Worm (Caenorhabditis elegans) whole organism, L1 larva: Measurements from ENCODE around the gene Y43E12A.2.
A peak's percentile ranks its signal among the peaks of the same experiment; 100 is the strongest.
"Not testable (repeated sequence)": the region's sequence is repeated elsewhere in the genome, so short reads cannot be mapped to it uniquely, and the experiment has no call there.

Source experiments
- F16B12.6 ChIP-seq: fragments of 150-350 bp; optimal IDR thresholded peaks from 2 replicates; lab custom pipeline; 2014; ENCODE audit warnings: missing biosample characterization, missing genetic modification characterization
- Y116A8C.19 ChIP-seq: sonication (generic microtip); optimal IDR thresholded peaks from 2 replicates; lab custom pipeline; 2016; ENCODE audit warnings: missing compliant biosample characterization, missing genetic modification characterization, borderline replicate concordance
- ama-1 ChIP-seq: fragments of 150-350 bp; optimal IDR thresholded peaks from 2 replicates; lab custom pipeline; 2014
- blmp-1 ChIP-seq: fragments of 150-350 bp; optimal IDR thresholded peaks from 2 replicates; lab custom pipeline; 2014; ENCODE audit warnings: missing biosample characterization, missing genetic modification characterization
- ceh-63 ChIP-seq: fragments of 200-800 bp; sonication (Bioruptor generic); optimal IDR thresholded peaks from 2 replicates; lab custom pipeline; 2018; ENCODE audit warnings: mild to moderate bottlenecking, missing genetic modification characterization, missing compliant biosample characterization
- ceh-82 ChIP-seq, 3 experiments: fragments of 150-350 bp in 1 of 3; sonication (generic microtip) in 2 of 3; optimal IDR thresholded peaks; 2 replicates each; lab custom pipeline; 2014 to 2017; ENCODE audit warnings: missing biosample characterization in 3 of 3, missing genetic modification characterization in 3 of 3
- ceh-90 ChIP-seq: sonication (generic microtip); optimal IDR thresholded peaks from 2 replicates; lab custom pipeline; 2016; ENCODE audit warnings: missing genetic modification characterization, missing compliant biosample characterization
- dsc-1 ChIP-seq: sonication (generic microtip); optimal IDR thresholded peaks from 2 replicates; lab custom pipeline; 2016; ENCODE audit warnings: mild to moderate bottlenecking, missing genetic modification characterization, missing compliant biosample characterization
- efl-1 ChIP-seq, 4 experiments: fragments of 150-350 bp; optimal IDR thresholded peaks in 3 of 4; peaks in 1 of 4; 1 replicate in 1 of 4; 2 replicates in 3 of 4; lab custom pipeline; 2014; ENCODE audit warnings: missing biosample characterization in 2 of 4, missing genetic modification characterization in 2 of 4, missing genetic modification reagents in 2 of 4
- ets-5 ChIP-seq: fragments of 200-800 bp; sonication (Bioruptor generic); IDR thresholded peaks from 2 replicates; pipeline ENCODE4 v1.3.6; 2022; ENCODE audit warnings: missing genetic modification characterization, missing compliant biosample characterization
- fos-1 ChIP-seq: fragments of 150-350 bp; optimal IDR thresholded peaks from 2 replicates; lab custom pipeline; 2014; ENCODE audit warnings: missing biosample characterization, missing genetic modification characterization
- grh-1 ChIP-seq: fragments of 200-800 bp; sonication (Bioruptor generic); IDR thresholded peaks from 2 replicates; pipeline ENCODE4 v1.3.6; 2022; ENCODE audit warnings: missing genetic modification reagents, missing genetic modification characterization, missing compliant biosample characterization
- irx-1 ChIP-seq: sonication (generic microtip); optimal IDR thresholded peaks from 2 replicates; lab custom pipeline; 2016; ENCODE audit warnings: missing genetic modification characterization, missing compliant biosample characterization
- isw-1 ChIP-seq: fragments of 200-800 bp; sonication (Bioruptor generic); IDR thresholded peaks from 2 replicates; pipeline ENCODE4 v1.3.6; 2022; ENCODE audit warnings: missing genetic modification characterization, missing compliant biosample characterization
- lin-13 ChIP-seq: fragments of 150-350 bp; optimal IDR thresholded peaks from 2 replicates; lab custom pipeline; 2014; ENCODE audit warnings: missing biosample characterization, missing genetic modification reagents, missing genetic modification characterization
- lin-14 ChIP-seq: fragments of 200-800 bp; sonication (Bioruptor generic); optimal IDR thresholded peaks from 2 replicates; lab custom pipeline; 2018; ENCODE audit warnings: mild to moderate bottlenecking, missing genetic modification characterization, moderate library complexity, missing compliant biosample characterization
- lin-15B ChIP-seq: fragments of 150-350 bp; sonication (generic microtip); optimal IDR thresholded peaks from 3 replicates; lab custom pipeline; 2014; ENCODE audit warnings: missing biosample characterization, missing genetic modification characterization
- lin-35 ChIP-seq, 2 experiments: fragments of 150-350 bp; optimal IDR thresholded peaks; 2 replicates each; lab custom pipeline; 2014; ENCODE audit warnings: missing biosample characterization in 2 of 2, missing genetic modification characterization in 2 of 2, missing genetic modification reagents in 2 of 2
- lin-39 ChIP-seq: fragments of 150-350 bp; optimal IDR thresholded peaks from 2 replicates; lab custom pipeline; 2014; ENCODE audit warnings: missing biosample characterization, missing genetic modification reagents, missing genetic modification characterization
- lsy-2 ChIP-seq, 2 experiments: fragments of 150-350 bp; optimal IDR thresholded peaks; 2 replicates each; lab custom pipeline; 2014; ENCODE audit warnings: missing biosample characterization in 2 of 2, missing genetic modification characterization in 2 of 2
- mef-2 ChIP-seq: fragments of 150-350 bp; optimal IDR thresholded peaks from 2 replicates; lab custom pipeline; 2014; ENCODE audit warnings: missing biosample characterization, missing genetic modification characterization
- mep-1 ChIP-seq: fragments of 150-350 bp; optimal IDR thresholded peaks from 2 replicates; lab custom pipeline; 2014; ENCODE audit warnings: missing biosample characterization, missing genetic modification characterization
- nhr-20 ChIP-seq: sonication (generic microtip); optimal IDR thresholded peaks from 2 replicates; lab custom pipeline; 2016; ENCODE audit warnings: mild to moderate bottlenecking, missing genetic modification characterization, missing compliant biosample characterization
- nhr-47 ChIP-seq: sonication (generic microtip); optimal IDR thresholded peaks from 2 replicates; lab custom pipeline; 2016; ENCODE audit warnings: mild to moderate bottlenecking, missing genetic modification characterization, moderate library complexity, missing compliant biosample characterization
- nhr-76 ChIP-seq: sonication (generic microtip); optimal IDR thresholded peaks from 2 replicates; lab custom pipeline; 2017; ENCODE audit warnings: missing biosample characterization, missing genetic modification characterization
- nhr-85 ChIP-seq: sonication (generic microtip); peaks from one replicate; lab custom pipeline; 2016; ENCODE audit warnings: missing genetic modification characterization, inconsistent platforms, missing compliant biosample characterization
- pax-3 ChIP-seq: fragments of 200-800 bp; sonication (Bioruptor generic); optimal IDR thresholded peaks from 2 replicates; lab custom pipeline; 2018; ENCODE audit warnings: mild to moderate bottlenecking, missing genetic modification characterization, moderate library complexity, missing compliant biosample characterization
- rnt-1 ChIP-seq: sonication (generic microtip); optimal IDR thresholded peaks from 2 replicates; lab custom pipeline; 2016; ENCODE audit warnings: mild to moderate bottlenecking, missing genetic modification characterization, moderate library complexity, missing compliant biosample characterization
- snpc-4 ChIP-seq: fragments of 150-350 bp; optimal IDR thresholded peaks from 2 replicates; lab custom pipeline; 2014; ENCODE audit warnings: missing biosample characterization, missing genetic modification characterization
- snu-23 ChIP-seq: sonication (generic microtip); optimal IDR thresholded peaks from 2 replicates; lab custom pipeline; 2016; ENCODE audit warnings: missing genetic modification characterization, missing compliant biosample characterization
- sup-37 ChIP-seq: fragments of 200-800 bp; sonication (Bioruptor generic); optimal IDR thresholded peaks from 2 replicates; lab custom pipeline; 2018; ENCODE audit warnings: mild to moderate bottlenecking, missing genetic modification characterization, missing compliant biosample characterization
- swsn-7 ChIP-seq: sonication (generic microtip); optimal IDR thresholded peaks from 2 replicates; lab custom pipeline; 2016; ENCODE audit warnings: missing genetic modification characterization, missing compliant biosample characterization
- unc-130 ChIP-seq: fragments of 150-350 bp; optimal IDR thresholded peaks from 2 replicates; lab custom pipeline; 2017; ENCODE audit warnings: missing biosample characterization, missing genetic modification characterization, inconsistent platforms
- unc-30 ChIP-seq: sonication (generic microtip); optimal IDR thresholded peaks from 2 replicates; lab custom pipeline; 2017; ENCODE audit warnings: missing biosample characterization, missing genetic modification characterization
- xbp-1 ChIP-seq: sonication (generic microtip); optimal IDR thresholded peaks from 2 replicates; lab custom pipeline; 2016; ENCODE audit warnings: missing genetic modification characterization, missing compliant biosample characterization

Gene Y43E12A.2

DNA sequence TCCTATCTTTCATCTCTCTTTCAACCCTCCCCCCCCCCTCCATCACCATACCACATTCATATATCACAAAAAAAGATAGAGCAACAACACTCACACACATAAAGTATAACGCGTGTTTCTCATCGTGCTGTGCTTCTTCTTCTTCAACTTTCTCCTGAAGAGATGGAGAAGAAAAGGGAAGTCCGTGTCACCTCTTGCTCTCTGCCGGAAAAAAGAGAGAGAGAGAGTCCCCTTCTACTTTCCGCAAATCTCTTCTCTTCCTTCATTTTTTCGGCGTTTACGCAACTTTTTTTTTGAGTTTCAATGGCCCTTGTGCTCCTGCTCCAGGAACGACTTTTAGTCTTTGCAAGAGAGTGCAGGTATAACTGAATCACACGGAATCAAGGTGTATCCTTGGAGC is 2.2 kb upstream of the Y43E12A.2 start (continued):
- TF ChIP-seq snpc-4 (tag; lab: Kevin White, UChicago) = no peak
- no peak for TF ChIP-seq unc-130 (tag; lab: Kevin White, UChicago)
- TF ChIP-seq unc-30 = no peak
- TF ChIP-seq grh-1 (GFP tag; lab: Robert Waterston, UW) = no peak
- peak; percentile 11 for TF ChIP-seq dsc-1 (tag; lab: Kevin White, UChicago)
- TF ChIP-seq pax-3 (tag; lab: Kevin White, UChicago) = no peak
- no peak for TF ChIP-seq F16B12.6 (tag; lab: Kevin White, UChicago)
- TF ChIP-seq snu-23 = peak; percentile 12
- TF ChIP-seq lin-14 (GFP tag; lab: Kevin White, UChicago) = peak; percentile 85
- peak in 1 of 3 experiments; percentile 26 for TF ChIP-seq ceh-82 (tag; optimal IDR thresholded peaks at IDR 0.05; lab: Kevin White, UChicago)
- TF ChIP-seq ceh-90 (tag; lab: Kevin White, UChicago) = no peak
- TF ChIP-seq nhr-76 (tag; lab: Kevin White, UChicago) = no peak

- TF ChIP-seq grh-1 (GFP tag; lab: Robert Waterston, UW) (0 out of 2 replicates have a peak, but pooled peaks have one; percentile 23), efl-1 (optimal IDR thresholded peaks at IDR 0.05; lab: Kevin White, UChicago) (no peak), efl-1 (GFP tag; optimal IDR thresholded peaks at IDR 0.05 in 1 of 2; lab: Kevin White, UChicago) (peak in 1 of 2 experiments; percentile 2), mef-2 (tag; lab: Kevin White, UChicago) (no peak), blmp-1 (tag; lab: Kevin White, UChicago) (peak; percentile 20), nhr-85 (tag; lab: Kevin White, UChicago) (peak; percentile 73), mep-1 (tag; lab: Kevin White, UChicago) (peak; percentile 6), isw-1 (GFP tag; lab: Robert Waterston, UW) (no peak), nhr-20 (tag; lab: Kevin White, UChicago) (peak; percentile 14), Y116A8C.19 (tag; lab: Kevin White, UChicago) (no peak), lin-14 (GFP tag; lab: Kevin White, UChicago) (peak; percentile 62), ets-5 (GFP tag; lab: Robert Waterston, UW) (no peak), snpc-4 (tag; lab: Kevin White, UChicago) (no peak), lin-35 (GFP tag; optimal IDR thresholded peaks at IDR 0.05; lab: Kevin White, UChicago) (peak in 1 of 2 experiments; percentile 49), irx-1 (tag; lab: Kevin White, UChicago) (no peak), ama-1 (lab: Kevin White, UChicago) (no peak)
Observed at ce11 chrIV:10980628-10981027, 1.2 kb upstream of the Y43E12A.2 start.

ce11 chrIV:10985568-10986035 is 3.7 kb downstream of the Y43E12A.2 start, which contains the start of gene cyb-2.1:
Gene cyb-2.1 (plus strand): TSS chrIV:10985985.
- TF ChIP-seq lin-13 (GFP tag; lab: Kevin White, UChicago) (no peak), sup-37 (GFP tag; lab: Kevin White, UChicago) (no peak), ceh-63 (GFP tag; lab: Kevin White, UChicago) (no peak), rnt-1 (tag; lab: Kevin White, UChicago) (no peak), fos-1 (tag; lab: Kevin White, UChicago) (no peak), grh-1 (GFP tag; lab: Robert Waterston, UW) (no peak)

ce11 chrIV:10987342-10987945 is 5.6 kb downstream of the Y43E12A.2 start, which contains the start of gene Y43E12A.3:
Gene Y43E12A.3 (plus strand): TSS chrIV:10987895.
- TF ChIP-seq efl-1 (optimal IDR thresholded peaks at IDR 0.05; lab: Kevin White, UChicago); efl-1 (GFP tag; optimal IDR thresholded peaks at IDR 0.05 in 1 of 2; lab: Kevin White, UChicago); swsn-7 (tag; lab: Kevin White, UChicago); F16B12.6 (tag; lab: Kevin White, UChicago): not testable (repeated sequence)

ce11 chrIV:10990699-10991098 is 8.8 kb downstream of the Y43E12A.2 start, which contains the start of gene F13H10.5:
Gene F13H10.5 (plus strand): TSS chrIV:10990999.
- TF ChIP-seq unc-130 (tag; lab: Kevin White, UChicago) (no peak), xbp-1 (tag; lab: Kevin White, UChicago) (no peak), ceh-82 (tag; optimal IDR thresholded peaks at IDR 0.05; lab: Kevin White, UChicago) (no peak), lsy-2 (tag; optimal IDR thresholded peaks at IDR 0.05; lab: Kevin White, UChicago) (no peak), lin-39 (tag; lab: Kevin White, UChicago) (no peak), nhr-47 (tag; lab: Kevin White, UChicago) (no peak), ceh-63 (GFP tag; lab: Kevin White, UChicago) (no peak), lin-15B (no peak), irx-1 (tag; lab: Kevin White, UChicago) (no peak)
